Worm (Caenorhabditis elegans) whole organism, L3 larva: ENCODE measurements around the gene Y97E10AR.3.

Experiments
- aly-2 ChIP-seq: fragments of 150-350 bp; optimal IDR thresholded peaks from 2 replicates; lab custom pipeline; 2014; ENCODE audit warnings: missing biosample characterization, missing genetic modification characterization
- ama-1 ChIP-seq: fragments of 150-350 bp; optimal IDR thresholded peaks from 2 replicates; lab custom pipeline; 2018
- lin-15B ChIP-seq: fragments of 150-350 bp; optimal IDR thresholded peaks from 2 replicates; lab custom pipeline; 2014; ENCODE audit warnings: missing biosample characterization, missing genetic modification characterization
- lin-39 ChIP-seq: fragments of 150-350 bp; optimal IDR thresholded peaks from 2 replicates; lab custom pipeline; 2018; ENCODE audit warnings: missing biosample characterization, missing genetic modification reagents, missing genetic modification characterization
- mml-1 ChIP-seq: fragments of 150-350 bp; sonication (generic microtip); optimal IDR thresholded peaks from 3 replicates; lab custom pipeline; 2014; ENCODE audit warnings: missing biosample characterization, missing genetic modification characterization
- nfya-1 ChIP-seq: sonication (generic microtip); optimal IDR thresholded peaks from 2 replicates; lab custom pipeline; 2017; ENCODE audit warnings: missing genetic modification characterization, mild to moderate bottlenecking, missing compliant biosample characterization, antibody characterized with exemption, moderate library complexity; ENCODE audit not compliant: insufficient read depth
- nhr-25 ChIP-seq: sonication (generic microtip); optimal IDR thresholded peaks from 2 replicates; lab custom pipeline; 2017; ENCODE audit warnings: missing biosample characterization, missing genetic modification characterization
- sea-2 ChIP-seq: fragments of 150-350 bp; sonication (generic microtip); optimal IDR thresholded peaks from 4 replicates; lab custom pipeline; 2014; ENCODE audit warnings: missing biosample characterization, missing genetic modification reagents, missing genetic modification characterization
- skn-1 ChIP-seq: fragments of 150-350 bp; optimal IDR thresholded peaks from 2 replicates; lab custom pipeline; 2014; ENCODE audit warnings: missing biosample characterization, missing genetic modification characterization
- tbx-2 ChIP-seq: sonication (generic microtip); optimal IDR thresholded peaks from 2 replicates; lab custom pipeline; 2016; ENCODE audit warnings: mild to moderate bottlenecking, missing genetic modification characterization, missing compliant biosample characterization
- unc-39 ChIP-seq: sonication (generic microtip); optimal IDR thresholded peaks from 4 replicates; lab custom pipeline; 2017; ENCODE audit warnings: missing biosample characterization, missing genetic modification characterization

DNA sequence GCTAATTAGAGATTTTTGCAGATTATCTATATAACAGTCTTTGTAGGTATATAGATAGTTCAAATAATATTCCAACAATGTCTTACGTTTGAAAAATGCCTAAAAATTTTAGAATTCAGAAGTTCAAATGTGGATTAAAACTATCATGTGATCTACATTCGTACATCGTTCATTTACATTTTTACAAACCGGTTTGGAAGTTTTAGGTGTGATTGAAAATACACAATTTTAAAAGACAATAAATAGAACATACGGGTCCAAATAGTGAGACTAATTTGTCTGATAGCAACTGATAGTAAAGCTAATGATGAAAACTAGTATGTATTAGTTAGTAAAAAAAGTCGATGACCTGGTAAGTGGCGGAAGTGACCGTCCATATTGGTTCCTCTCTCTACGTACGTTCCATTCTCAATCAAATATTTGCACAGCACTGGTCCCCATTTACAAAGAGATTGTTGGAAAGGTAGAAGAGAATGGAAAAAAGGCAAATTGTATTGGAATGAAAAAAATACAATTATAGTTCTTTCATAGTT lies 34.1 kb upstream of the Y97E10AR.3 start:
- no peak for TF ChIP-seq sea-2 (GFP tag; lab: Kevin White, UChicago)
- no peak for TF ChIP-seq ama-1 (lab: Kevin White, UChicago)
- no peak for TF ChIP-seq aly-2
- no peak for TF ChIP-seq lin-15B (tag; lab: Kevin White, UChicago)
- TF ChIP-seq mml-1 (tag; lab: Kevin White, UChicago), result no peak
- no peak for TF ChIP-seq nhr-25 (tag; lab: Kevin White, UChicago)
- no peak for TF ChIP-seq tbx-2 (tag; lab: Kevin White, UChicago)
- no peak for TF ChIP-seq nfya-1
- no peak for TF ChIP-seq unc-39
- TF ChIP-seq lin-39 (tag; lab: Kevin White, UChicago), result no peak
- TF ChIP-seq skn-1 (tag; lab: Kevin White, UChicago), result no peak
